Fruit fly (Drosophila melanogaster) whole organism, larva: ENCODE data around the gene Pbp45.

ENCODE experiments used
- noc ChIP-seq: fragments of 200-800 bp; sonication (Bioruptor generic); optimal IDR thresholded peaks from 3 replicates; lab custom pipeline; 2019; ENCODE audit warnings: missing biosample characterization, mild to moderate bottlenecking, missing genetic modification characterization, moderate library complexity

Pbp45 gene

dm6 chr3R:15839294-15839693, at the start of gene Pbp45:
Gene Pbp45, minus strand, starts transcription at chr3R:15839515.
- TF ChIP-seq noc (tag; lab: Kevin White, UChicago) = no peak

- TF ChIP-seq noc (tag; lab: Kevin White, UChicago) = no peak
These were observed 36.3 kb upstream of the Pbp45 start, which contains the start of gene CG31183 for dm6 chr3R:15875611-15876010. Gene CG31183, minus strand, starts transcription at chr3R:15875939.

dm6 chr3R:15872829-15873440, 33.6 kb upstream of the Pbp45 start:
- TF ChIP-seq noc (tag; lab: Kevin White, UChicago) = no peak

dm6 chr3R:15859896-15860295, 20.6 kb upstream of the Pbp45 start, which contains the start of gene CG9632:
Gene CG9632, plus strand, starts transcription at chr3R:15860196.
- no peak for TF ChIP-seq noc (tag; lab: Kevin White, UChicago)

dm6 chr3R:15857189-15857767, 18.0 kb upstream of the Pbp45 start, which contains the start of gene Hmt-1:
Gene Hmt-1, minus strand, starts transcription at chr3R:15857470.
- peak; percentile 49 for TF ChIP-seq noc (tag; lab: Kevin White, UChicago)

- peak; percentile 13 for TF ChIP-seq noc (tag; lab: Kevin White, UChicago)
These were observed 14.0 kb upstream of the Pbp45 start, which contains the start of gene cv-d for dm6 chr3R:15853347-15853746. Gene cv-d, minus strand, starts transcription at chr3R:15853581.

dm6 chr3R:15851912-15852311, 12.6 kb upstream of the Pbp45 start:
- TF ChIP-seq noc (tag; lab: Kevin White, UChicago) = no peak

dm6 chr3R:15846234-15846633, 6.9 kb upstream of the Pbp45 start, which contains the start of gene CG4546:
Gene CG4546, plus strand, starts transcription at chr3R:15846534.
- no peak for TF ChIP-seq noc (tag; lab: Kevin White, UChicago)

dm6 chr3R:15836864-15837824, 2.2 kb downstream of the Pbp45 start, which contains the start of the genes ND-23 and spn-E:
Gene ND-23, minus strand, starts transcription at chr3R:15837117.
Gene spn-E, plus strand, starts transcription at chr3R:15837419.
- TF ChIP-seq noc (tag; lab: Kevin White, UChicago) = no peak

dm6 chr3R:15834375-15835031, 4.8 kb downstream of the Pbp45 start, which contains the start of the genes CG43317 and Arpc3A:
Gene CG43317, minus strand, starts transcription at chr3R:15834425.
Gene Arpc3A, plus strand, starts transcription at chr3R:15834648.
- no peak for TF ChIP-seq noc (tag; lab: Kevin White, UChicago)

dm6 chr3R:15833332-15833731, 6.0 kb downstream of the Pbp45 start, which contains the start of gene CG43318:
Gene CG43318, minus strand, starts transcription at chr3R:15833432.
- TF ChIP-seq noc (tag; lab: Kevin White, UChicago) = no peak

- no peak for TF ChIP-seq noc (tag; lab: Kevin White, UChicago)
These were observed 6.8 kb downstream of the Pbp45 start, which contains the start of gene rec for dm6 chr3R:15832525-15832924. Gene rec, minus strand, starts transcription at chr3R:15832632.

dm6 chr3R:15827559-15827958, 11.8 kb downstream of the Pbp45 start:
- no peak for TF ChIP-seq noc (tag; lab: Kevin White, UChicago)

- no peak for TF ChIP-seq noc (tag; lab: Kevin White, UChicago)
These were observed 13.8 kb downstream of the Pbp45 start, which contains the start of gene CG4576 for dm6 chr3R:15825521-15825920. Gene CG4576, plus strand, starts transcription at chr3R:15825747.

dm6 chr3R:15816276-15816675, 23.0 kb downstream of the Pbp45 start:
- TF ChIP-seq noc (tag; lab: Kevin White, UChicago) = no peak
